ENCODE assay signal across 2 fruit fly cellular contexts in genomic region chr3L:171729-172128, dm6.
TF ChIP-seq lines count a peak whose summit lies in the region.

No protein-coding gene starts in this region.

- TF ChIP-seq CTCF in whole organism, embryonic (GFP tag; optimal IDR thresholded peaks at IDR 0.05; lab: Kevin White, UChicago) = no peak

TF ChIP-seq in whole organism, embryonic, 481 proteins besides CTCF, POLR2A, EP300 and RAD21:
- peak; percentile 90 for TF ChIP-seq onecut (GFP tag; IDR thresholded peaks at IDR 0.05; lab: Robert Waterston, UW)
- TF ChIP-seq chm (GFP tag; IDR thresholded peaks at IDR 0.05; lab: Robert Waterston, UW) = no peak
- TF ChIP-seq MESR4 (GFP tag; optimal IDR thresholded peaks at IDR 0.05; lab: Kevin White, UChicago) = no peak
- TF ChIP-seq MBD-R2 (GFP tag; IDR thresholded peaks at IDR 0.05; lab: Robert Waterston, UW) = 0 out of 2 replicates have a peak, but pooled peaks have one; percentile 21
- TF ChIP-seq CG10274 (GFP tag; optimal IDR thresholded peaks at IDR 0.05; lab: Kevin White, UChicago) = no peak
- no peak for TF ChIP-seq CG7271 (tag; optimal IDR thresholded peaks at IDR 0.05; lab: Kevin White, UChicago)
- no peak for TF ChIP-seq ab (GFP tag; optimal IDR thresholded peaks at IDR 0.05; lab: Kevin White, UChicago)
- peak in 1 of 2 experiments; percentile 77 for TF ChIP-seq insv (GFP tag; optimal IDR thresholded peaks at IDR 0.05; lab: Kevin White, UChicago)
- TF ChIP-seq jumu (GFP tag; optimal IDR thresholded peaks at IDR 0.05; lab: Kevin White, UChicago) = no peak
- no peak for TF ChIP-seq croc (GFP tag; conservative IDR thresholded peaks at IDR 0.05; lab: Robert Waterston, UW)
- no peak for TF ChIP-seq CHES-1-like (GFP tag; optimal IDR thresholded peaks at IDR 0.05; lab: Kevin White, UChicago)
- no peak for TF ChIP-seq chif (GFP tag; optimal IDR thresholded peaks at IDR 0.05; lab: Kevin White, UChicago)
- no peak for TF ChIP-seq dmrt99B (tag; optimal IDR thresholded peaks at IDR 0.05; lab: Kevin White, UChicago)
- TF ChIP-seq cad (GFP tag; optimal IDR thresholded peaks at IDR 0.05; lab: Kevin White, UChicago) = no peak
- TF ChIP-seq Ravus (GFP tag; IDR thresholded peaks at IDR 0.05; lab: Robert Waterston, UW) = no peak
- no peak for TF ChIP-seq Usf (GFP tag; optimal IDR thresholded peaks at IDR 0.05; lab: Kevin White, UChicago)
- no peak for TF ChIP-seq eve (GFP tag; optimal IDR thresholded peaks at IDR 0.05; lab: Kevin White, UChicago)
- TF ChIP-seq CG30020 (tag; optimal IDR thresholded peaks at IDR 0.05; lab: Kevin White, UChicago) = no peak
- no peak for TF ChIP-seq B-H1 (GFP tag; IDR thresholded peaks at IDR 0.05; lab: Robert Waterston, UW)
- TF ChIP-seq Gug (GFP tag; IDR thresholded peaks at IDR 0.05; lab: Robert Waterston, UW) = no peak
- TF ChIP-seq jing (GFP tag; optimal IDR thresholded peaks at IDR 0.05; lab: Kevin White, UChicago) = no peak
- TF ChIP-seq Elba2 (GFP tag; optimal IDR thresholded peaks at IDR 0.05; lab: Kevin White, UChicago) = peak; percentile 17

TF ChIP-seq in whole organism, prepupa, 60 proteins besides CTCF, POLR2A, EP300 and RAD21:
- TF ChIP-seq lz (GFP tag; optimal IDR thresholded peaks at IDR 0.05; lab: Kevin White, UChicago) (no peak), Eip78C (GFP tag; lab: Kevin White, UChicago) (peak; percentile 21)
